Worm (Caenorhabditis elegans) whole organism, L2 larva: ENCODE results near the gene cyp-43A1.

ENCODE experiments used
- C34F6.9 ChIP-seq: fragments of 150-350 bp; optimal IDR thresholded peaks from 2 replicates; lab custom pipeline; 2014; ENCODE audit warnings: missing biosample characterization, missing genetic modification characterization
- F13H6.1 ChIP-seq: sonication (generic microtip); optimal IDR thresholded peaks from 2 replicates; lab custom pipeline; 2016; ENCODE audit warnings: missing genetic modification characterization, missing compliant biosample characterization
- R02D3.7 ChIP-seq: fragments of 150-350 bp; optimal IDR thresholded peaks from 2 replicates; lab custom pipeline; 2014; ENCODE audit warnings: missing biosample characterization, missing genetic modification characterization
- Y55F3AM.14 ChIP-seq: fragments of 200-800 bp; sonication (Bioruptor generic); optimal IDR thresholded peaks from 2 replicates; lab custom pipeline; 2018; ENCODE audit warnings: mild to moderate bottlenecking, missing genetic modification characterization, missing compliant biosample characterization
- ZK546.5 ChIP-seq: sonication (generic microtip); optimal IDR thresholded peaks from 2 replicates; lab custom pipeline; 2017; ENCODE audit warnings: missing biosample characterization, missing genetic modification characterization
- alr-1 ChIP-seq: fragments of 150-350 bp; optimal IDR thresholded peaks from 2 replicates; lab custom pipeline; 2014; ENCODE audit warnings: missing biosample characterization, missing genetic modification characterization
- aly-2 ChIP-seq: fragments of 150-350 bp; optimal IDR thresholded peaks from 2 replicates; lab custom pipeline; 2014; ENCODE audit warnings: missing biosample characterization, missing genetic modification characterization
- ama-1 ChIP-seq: fragments of 150-350 bp; optimal IDR thresholded peaks from 2 replicates; lab custom pipeline; 2018; ENCODE audit warnings: inconsistent platforms
- blmp-1 ChIP-seq: sonication (generic microtip); optimal IDR thresholded peaks from 2 replicates; lab custom pipeline; 2017; ENCODE audit warnings: missing genetic modification characterization, mild to moderate bottlenecking, missing compliant biosample characterization, antibody characterized with exemption, moderate library complexity; ENCODE audit not compliant: insufficient read depth
- ceh-16 ChIP-seq: fragments of 150-350 bp; optimal IDR thresholded peaks from 2 replicates; lab custom pipeline; 2014; ENCODE audit warnings: missing biosample characterization, missing genetic modification characterization
- ceh-82 ChIP-seq: fragments of 150-350 bp; optimal IDR thresholded peaks from 2 replicates; lab custom pipeline; 2014; ENCODE audit warnings: missing biosample characterization, missing genetic modification characterization
- crh-2 ChIP-seq: sonication (generic microtip); optimal IDR thresholded peaks from 2 replicates; lab custom pipeline; 2017; ENCODE audit warnings: missing biosample characterization, missing genetic modification characterization
- dmd-4 ChIP-seq: sonication (generic microtip); optimal IDR thresholded peaks from 2 replicates; lab custom pipeline; 2017; ENCODE audit warnings: missing biosample characterization, missing genetic modification characterization
- egl-27 ChIP-seq: sonication (generic microtip); optimal IDR thresholded peaks from 3 replicates; lab custom pipeline; 2017; ENCODE audit warnings: missing biosample characterization, missing genetic modification reagents, missing genetic modification characterization
- elt-1 ChIP-seq: fragments of 150-350 bp; optimal IDR thresholded peaks from 2 replicates; lab custom pipeline; 2014; ENCODE audit warnings: missing biosample characterization, missing genetic modification characterization
- elt-3 ChIP-seq: sonication (generic microtip); optimal IDR thresholded peaks from 2 replicates; lab custom pipeline; 2017; ENCODE audit warnings: missing biosample characterization, missing genetic modification characterization
- fos-1 ChIP-seq: fragments of 150-350 bp; optimal IDR thresholded peaks from 2 replicates; lab custom pipeline; 2014; ENCODE audit warnings: missing biosample characterization, missing genetic modification characterization
- gmeb-1 ChIP-seq: fragments of 150-350 bp; optimal IDR thresholded peaks from 2 replicates; lab custom pipeline; 2014; ENCODE audit warnings: missing biosample characterization, missing genetic modification characterization
- lin-11 ChIP-seq: fragments of 150-350 bp; sonication (generic microtip); optimal IDR thresholded peaks from 2 replicates; lab custom pipeline; 2014; ENCODE audit warnings: missing biosample characterization, missing genetic modification characterization, inconsistent platforms, mixed read lengths
- lin-13 ChIP-seq: fragments of 150-350 bp; optimal IDR thresholded peaks from 2 replicates; lab custom pipeline; 2014; ENCODE audit warnings: missing biosample characterization, missing genetic modification reagents, missing genetic modification characterization
- lin-39 ChIP-seq: fragments of 150-350 bp; optimal IDR thresholded peaks from 2 replicates; lab custom pipeline; 2014; ENCODE audit warnings: missing biosample characterization, missing genetic modification reagents, missing genetic modification characterization
- lsy-2 ChIP-seq, 2 experiments: fragments of 150-350 bp in 1 of 2; sonication (generic microtip) in 1 of 2; optimal IDR thresholded peaks; 2 replicates each; lab custom pipeline; 2014 to 2017; ENCODE audit warnings: missing biosample characterization in 2 of 2, missing genetic modification characterization in 2 of 2
- mab-5 ChIP-seq: fragments of 150-350 bp; optimal IDR thresholded peaks from 2 replicates; lab custom pipeline; 2014; ENCODE audit warnings: missing biosample characterization, missing genetic modification characterization
- mbf-1 ChIP-seq: sonication (generic microtip); optimal IDR thresholded peaks from 2 replicates; lab custom pipeline; 2017; ENCODE audit warnings: missing biosample characterization, missing genetic modification characterization
- mdl-1 ChIP-seq, 2 experiments: fragments of 150-350 bp in 1 of 2; sonication (generic microtip) in 1 of 2; optimal IDR thresholded peaks; 2 replicates each; lab custom pipeline; 2017; ENCODE audit warnings: missing biosample characterization in 2 of 2, missing genetic modification characterization in 2 of 2
- nhr-10 ChIP-seq: sonication (generic microtip); optimal IDR thresholded peaks from 2 replicates; lab custom pipeline; 2017; ENCODE audit warnings: missing biosample characterization, missing genetic modification characterization
- nhr-11 ChIP-seq: fragments of 150-350 bp; optimal IDR thresholded peaks from 2 replicates; lab custom pipeline; 2014; ENCODE audit warnings: missing biosample characterization, missing genetic modification characterization
- nhr-12 ChIP-seq: fragments of 150-350 bp; optimal IDR thresholded peaks from 2 replicates; lab custom pipeline; 2014; ENCODE audit warnings: missing biosample characterization, missing genetic modification characterization
- nhr-129 ChIP-seq: fragments of 150-350 bp; optimal IDR thresholded peaks from 2 replicates; lab custom pipeline; 2014; ENCODE audit warnings: missing biosample characterization, missing genetic modification characterization
- nhr-21 ChIP-seq: fragments of 150-350 bp; optimal IDR thresholded peaks from 2 replicates; lab custom pipeline; 2014; ENCODE audit warnings: missing biosample characterization, missing genetic modification characterization
- nhr-23 ChIP-seq: fragments of 150-350 bp; optimal IDR thresholded peaks from 2 replicates; lab custom pipeline; 2014; ENCODE audit warnings: missing biosample characterization, missing genetic modification reagents, missing genetic modification characterization
- nhr-237 ChIP-seq: fragments of 150-350 bp; optimal IDR thresholded peaks from 2 replicates; lab custom pipeline; 2014; ENCODE audit warnings: missing biosample characterization, missing genetic modification characterization
- nhr-25 ChIP-seq: fragments of 150-350 bp; sonication (generic microtip); optimal IDR thresholded peaks from 3 replicates; lab custom pipeline; 2014; ENCODE audit warnings: missing biosample characterization, missing genetic modification characterization
- nhr-6 ChIP-seq: fragments of 150-350 bp; optimal IDR thresholded peaks from 2 replicates; lab custom pipeline; 2014; ENCODE audit warnings: missing biosample characterization, missing genetic modification characterization
- nhr-77 ChIP-seq: fragments of 150-350 bp; optimal IDR thresholded peaks from 2 replicates; lab custom pipeline; 2014; ENCODE audit warnings: missing biosample characterization, missing genetic modification characterization
- peb-1 ChIP-seq: fragments of 150-350 bp; optimal IDR thresholded peaks from 2 replicates; lab custom pipeline; 2014; ENCODE audit warnings: missing biosample characterization, missing genetic modification characterization
- sem-4 ChIP-seq: fragments of 150-350 bp; optimal IDR thresholded peaks from 2 replicates; lab custom pipeline; 2014; ENCODE audit warnings: missing biosample characterization, missing genetic modification reagents, missing genetic modification characterization
- skn-1 ChIP-seq: sonication (generic microtip); optimal IDR thresholded peaks from 2 replicates; lab custom pipeline; 2017; ENCODE audit warnings: missing biosample characterization, missing genetic modification characterization
- sma-3 ChIP-seq: sonication (generic microtip); optimal IDR thresholded peaks from 2 replicates; lab custom pipeline; 2016; ENCODE audit warnings: missing genetic modification reagents, missing genetic modification characterization, missing compliant biosample characterization
- sma-9 ChIP-seq, 2 experiments: fragments of 150-350 bp in 1 of 2; sonication (generic microtip) in 1 of 2; optimal IDR thresholded peaks; 2 replicates each; lab custom pipeline; 2014 to 2016; ENCODE audit warnings: missing genetic modification characterization in 2 of 2, mild to moderate bottlenecking in 1 of 2, missing biosample characterization in 1 of 2, missing compliant biosample characterization in 1 of 2, missing genetic modification reagents in 1 of 2, moderate library complexity in 1 of 2
- snpc-4 ChIP-seq: fragments of 150-350 bp; optimal IDR thresholded peaks from 2 replicates; lab custom pipeline; 2014; ENCODE audit warnings: missing biosample characterization, missing genetic modification characterization
- unc-39 ChIP-seq: fragments of 150-350 bp; optimal IDR thresholded peaks from 2 replicates; lab custom pipeline; 2014; ENCODE audit warnings: missing biosample characterization, missing genetic modification characterization
- unc-55 ChIP-seq: fragments of 150-350 bp; sonication (generic microtip); optimal IDR thresholded peaks from 3 replicates; lab custom pipeline; 2014; ENCODE audit warnings: missing biosample characterization, missing genetic modification reagents, missing genetic modification characterization
- unc-62 ChIP-seq: fragments of 150-350 bp; optimal IDR thresholded peaks from 2 replicates; lab custom pipeline; 2014; ENCODE audit warnings: missing biosample characterization, missing genetic modification reagents, missing genetic modification characterization
- zag-1 ChIP-seq: fragments of 150-350 bp; optimal IDR thresholded peaks from 2 replicates; lab custom pipeline; 2014; ENCODE audit warnings: missing biosample characterization, missing genetic modification characterization
- ztf-1 ChIP-seq: fragments of 200-800 bp; sonication (Bioruptor generic); conservative IDR thresholded peaks from 2 replicates; pipeline ENCODE4 v1.3.6; 2022; ENCODE audit warnings: missing genetic modification characterization, missing compliant biosample characterization
- ztf-11 ChIP-seq: sonication (generic microtip); optimal IDR thresholded peaks from 2 replicates; lab custom pipeline; 2017; ENCODE audit warnings: missing biosample characterization, missing genetic modification characterization
- ztf-4 ChIP-seq: fragments of 150-350 bp; optimal IDR thresholded peaks from 2 replicates; lab custom pipeline; 2014; ENCODE audit warnings: missing biosample characterization, missing genetic modification characterization

Gene cyp-43A1

ce11 chrX:5686065-5686464 is 28.3 kb upstream of the cyp-43A1 start, which contains the start of gene set-20:
Gene set-20, minus strand, starts transcription at chrX:5686158.
- TF ChIP-seq skn-1: no peak
- TF ChIP-seq blmp-1 (tag; lab: Kevin White, UChicago): peak; percentile 31
- no peak for TF ChIP-seq lin-39 (tag; lab: Kevin White, UChicago)
- peak; percentile 64 for TF ChIP-seq zag-1 (tag; lab: Kevin White, UChicago)
- no peak for TF ChIP-seq mbf-1 (tag; lab: Kevin White, UChicago)
- no peak for TF ChIP-seq lin-13 (GFP tag; lab: Kevin White, UChicago)
- TF ChIP-seq nhr-6 (tag; lab: Kevin White, UChicago): peak; percentile 33
- TF ChIP-seq ceh-82 (tag; lab: Kevin White, UChicago): no peak
- no peak for TF ChIP-seq dmd-4 (tag; lab: Kevin White, UChicago)
- peak; percentile 47 for TF ChIP-seq crh-2 (tag; lab: Kevin White, UChicago)
- TF ChIP-seq egl-27 (tag; lab: Kevin White, UChicago): peak; percentile 76
- no peak for TF ChIP-seq Y55F3AM.14 (GFP tag; lab: Kevin White, UChicago)
- no peak for TF ChIP-seq sma-9 (GFP tag; optimal IDR thresholded peaks at IDR 0.05; lab: Kevin White, UChicago)
- no peak for TF ChIP-seq sma-9 (tag; optimal IDR thresholded peaks at IDR 0.05; lab: Kevin White, UChicago)
- TF ChIP-seq F13H6.1 (tag; lab: Kevin White, UChicago): peak; percentile 90
- TF ChIP-seq elt-3 (tag; lab: Kevin White, UChicago): no peak
- TF ChIP-seq R02D3.7 (tag; lab: Kevin White, UChicago): no peak
- no peak for TF ChIP-seq nhr-23 (tag; lab: Kevin White, UChicago)
- TF ChIP-seq gmeb-1: no peak
- no peak for TF ChIP-seq ZK546.5 (tag; lab: Kevin White, UChicago)
- TF ChIP-seq unc-39 (tag; lab: Kevin White, UChicago): no peak
- TF ChIP-seq nhr-25 (tag; lab: Kevin White, UChicago): no peak
- peak; percentile 57 for TF ChIP-seq sma-3 (GFP tag; lab: Kevin White, UChicago)
- no peak for TF ChIP-seq unc-62
- TF ChIP-seq ztf-4 (tag; lab: Kevin White, UChicago): no peak
- no peak for TF ChIP-seq ztf-11 (tag; lab: Kevin White, UChicago)
- peak; percentile 66 for TF ChIP-seq nhr-21 (tag; lab: Kevin White, UChicago)
- TF ChIP-seq fos-1 (tag; lab: Kevin White, UChicago): peak; percentile 79
- peak; percentile 59 for TF ChIP-seq mab-5 (tag; lab: Kevin White, UChicago)
- no peak for TF ChIP-seq ztf-1 (GFP tag; lab: Robert Waterston, UW)
- no peak for TF ChIP-seq unc-55 (GFP tag; lab: Kevin White, UChicago)
- no peak for TF ChIP-seq elt-1
- TF ChIP-seq C34F6.9: peak; percentile 66
- TF ChIP-seq mdl-1 (tag; optimal IDR thresholded peaks at IDR 0.05; lab: Kevin White, UChicago): peak; percentile 46 to 52
- TF ChIP-seq lsy-2 (tag; optimal IDR thresholded peaks at IDR 0.05; lab: Kevin White, UChicago): peak in 1 of 2 experiments; percentile 7
- TF ChIP-seq alr-1 (tag; lab: Kevin White, UChicago): no peak
- no peak for TF ChIP-seq snpc-4 (tag; lab: Kevin White, UChicago)
- no peak for TF ChIP-seq ceh-16 (tag; lab: Kevin White, UChicago)
- TF ChIP-seq ama-1: no peak
- TF ChIP-seq nhr-129 (tag; lab: Kevin White, UChicago): peak; percentile 81
- no peak for TF ChIP-seq nhr-11 (tag; lab: Kevin White, UChicago)
- TF ChIP-seq nhr-12: no peak
- TF ChIP-seq nhr-10 (tag; lab: Kevin White, UChicago): no peak
- TF ChIP-seq lin-11 (tag; lab: Kevin White, UChicago): peak; percentile 34
- TF ChIP-seq nhr-77 (tag; lab: Kevin White, UChicago): no peak
- peak; percentile 57 for TF ChIP-seq peb-1 (tag; lab: Kevin White, UChicago)
- TF ChIP-seq aly-2 (tag; lab: Kevin White, UChicago): no peak
- peak; percentile 16 for TF ChIP-seq sem-4 (tag; lab: Kevin White, UChicago)
- no peak for TF ChIP-seq nhr-237 (tag; lab: Kevin White, UChicago)
